Worm (Caenorhabditis elegans) whole organism, L4/young adult: Measurements from ENCODE around the gene C34C6.3.

ENCODE experiments used
- W03F9.2 ChIP-seq: fragments of 150-350 bp; optimal IDR thresholded peaks from 2 replicates; lab custom pipeline; 2014; ENCODE audit warnings: missing biosample characterization, missing genetic modification characterization
- him-1 ChIP-seq: sonication (generic microtip); optimal IDR thresholded peaks from 2 replicates; lab custom pipeline; 2016; ENCODE audit warnings: missing genotype, missing genetic modification reagents, missing genetic modification characterization, missing compliant biosample characterization

DNA sequence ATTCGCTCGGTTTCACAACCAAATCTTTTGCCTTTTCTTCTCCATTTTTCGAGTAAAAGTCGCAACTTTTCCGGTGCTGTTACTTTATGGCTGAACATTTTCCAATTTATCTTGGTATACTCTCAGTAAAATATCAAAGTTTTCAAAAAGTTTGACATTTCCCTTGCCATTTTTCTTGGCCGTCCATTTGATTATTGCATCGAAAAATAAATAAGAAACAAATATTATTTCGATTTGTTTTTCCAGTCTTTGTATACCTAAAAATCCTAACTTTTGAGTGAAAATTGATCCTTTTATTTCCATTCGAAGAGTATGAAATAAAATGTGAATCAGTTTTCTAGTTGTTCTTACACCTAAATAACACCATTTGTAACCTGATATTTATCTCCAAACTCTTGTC, 45.3 kb upstream of the C34C6.3 start:
- no peak for TF ChIP-seq him-1 (tag; lab: Kevin White, UChicago)
- TF ChIP-seq W03F9.2: no peak
